Worm (Caenorhabditis elegans) whole organism, L2 larva: ENCODE results near the gene nrf-6.

Source experiments
- F13H6.1 ChIP-seq: sonication (generic microtip); optimal IDR thresholded peaks from 2 replicates; lab custom pipeline; 2016; ENCODE audit warnings: missing genetic modification characterization, missing compliant biosample characterization
- R02D3.7 ChIP-seq: fragments of 150-350 bp; optimal IDR thresholded peaks from 2 replicates; lab custom pipeline; 2014; ENCODE audit warnings: missing biosample characterization, missing genetic modification characterization
- Y55F3AM.14 ChIP-seq: fragments of 200-800 bp; sonication (Bioruptor generic); optimal IDR thresholded peaks from 2 replicates; lab custom pipeline; 2018; ENCODE audit warnings: mild to moderate bottlenecking, missing genetic modification characterization, missing compliant biosample characterization
- alr-1 ChIP-seq: fragments of 150-350 bp; optimal IDR thresholded peaks from 2 replicates; lab custom pipeline; 2014; ENCODE audit warnings: missing biosample characterization, missing genetic modification characterization
- ama-1 ChIP-seq: fragments of 150-350 bp; optimal IDR thresholded peaks from 2 replicates; lab custom pipeline; 2018; ENCODE audit warnings: inconsistent platforms
- blmp-1 ChIP-seq: sonication (generic microtip); optimal IDR thresholded peaks from 2 replicates; lab custom pipeline; 2017; ENCODE audit warnings: missing genetic modification characterization, mild to moderate bottlenecking, missing compliant biosample characterization, antibody characterized with exemption, moderate library complexity; ENCODE audit not compliant: insufficient read depth
- crh-2 ChIP-seq: sonication (generic microtip); optimal IDR thresholded peaks from 2 replicates; lab custom pipeline; 2017; ENCODE audit warnings: missing biosample characterization, missing genetic modification characterization
- dmd-4 ChIP-seq: sonication (generic microtip); optimal IDR thresholded peaks from 2 replicates; lab custom pipeline; 2017; ENCODE audit warnings: missing biosample characterization, missing genetic modification characterization
- egl-27 ChIP-seq: sonication (generic microtip); optimal IDR thresholded peaks from 3 replicates; lab custom pipeline; 2017; ENCODE audit warnings: missing biosample characterization, missing genetic modification reagents, missing genetic modification characterization
- elt-1 ChIP-seq: fragments of 150-350 bp; optimal IDR thresholded peaks from 2 replicates; lab custom pipeline; 2014; ENCODE audit warnings: missing biosample characterization, missing genetic modification characterization
- fos-1 ChIP-seq: fragments of 150-350 bp; optimal IDR thresholded peaks from 2 replicates; lab custom pipeline; 2014; ENCODE audit warnings: missing biosample characterization, missing genetic modification characterization
- lin-13 ChIP-seq: fragments of 150-350 bp; optimal IDR thresholded peaks from 2 replicates; lab custom pipeline; 2014; ENCODE audit warnings: missing biosample characterization, missing genetic modification reagents, missing genetic modification characterization
- lin-39 ChIP-seq: fragments of 150-350 bp; optimal IDR thresholded peaks from 2 replicates; lab custom pipeline; 2014; ENCODE audit warnings: missing biosample characterization, missing genetic modification reagents, missing genetic modification characterization
- lsy-2 ChIP-seq, 2 experiments: fragments of 150-350 bp in 1 of 2; sonication (generic microtip) in 1 of 2; optimal IDR thresholded peaks; 2 replicates each; lab custom pipeline; 2014 to 2017; ENCODE audit warnings: missing biosample characterization in 2 of 2, missing genetic modification characterization in 2 of 2
- mab-5 ChIP-seq: fragments of 150-350 bp; optimal IDR thresholded peaks from 2 replicates; lab custom pipeline; 2014; ENCODE audit warnings: missing biosample characterization, missing genetic modification characterization
- mdl-1 ChIP-seq, 2 experiments: fragments of 150-350 bp in 1 of 2; sonication (generic microtip) in 1 of 2; optimal IDR thresholded peaks; 2 replicates each; lab custom pipeline; 2017; ENCODE audit warnings: missing biosample characterization in 2 of 2, missing genetic modification characterization in 2 of 2
- nhr-10 ChIP-seq: sonication (generic microtip); optimal IDR thresholded peaks from 2 replicates; lab custom pipeline; 2017; ENCODE audit warnings: missing biosample characterization, missing genetic modification characterization
- nhr-12 ChIP-seq: fragments of 150-350 bp; optimal IDR thresholded peaks from 2 replicates; lab custom pipeline; 2014; ENCODE audit warnings: missing biosample characterization, missing genetic modification characterization
- nhr-129 ChIP-seq: fragments of 150-350 bp; optimal IDR thresholded peaks from 2 replicates; lab custom pipeline; 2014; ENCODE audit warnings: missing biosample characterization, missing genetic modification characterization
- nhr-21 ChIP-seq: fragments of 150-350 bp; optimal IDR thresholded peaks from 2 replicates; lab custom pipeline; 2014; ENCODE audit warnings: missing biosample characterization, missing genetic modification characterization
- nhr-23 ChIP-seq: fragments of 150-350 bp; optimal IDR thresholded peaks from 2 replicates; lab custom pipeline; 2014; ENCODE audit warnings: missing biosample characterization, missing genetic modification reagents, missing genetic modification characterization
- nhr-237 ChIP-seq: fragments of 150-350 bp; optimal IDR thresholded peaks from 2 replicates; lab custom pipeline; 2014; ENCODE audit warnings: missing biosample characterization, missing genetic modification characterization
- nhr-25 ChIP-seq: fragments of 150-350 bp; sonication (generic microtip); optimal IDR thresholded peaks from 3 replicates; lab custom pipeline; 2014; ENCODE audit warnings: missing biosample characterization, missing genetic modification characterization
- nhr-6 ChIP-seq: fragments of 150-350 bp; optimal IDR thresholded peaks from 2 replicates; lab custom pipeline; 2014; ENCODE audit warnings: missing biosample characterization, missing genetic modification characterization
- nhr-77 ChIP-seq: fragments of 150-350 bp; optimal IDR thresholded peaks from 2 replicates; lab custom pipeline; 2014; ENCODE audit warnings: missing biosample characterization, missing genetic modification characterization
- sma-3 ChIP-seq: sonication (generic microtip); optimal IDR thresholded peaks from 2 replicates; lab custom pipeline; 2016; ENCODE audit warnings: missing genetic modification reagents, missing genetic modification characterization, missing compliant biosample characterization
- sma-9 ChIP-seq, 2 experiments: fragments of 150-350 bp in 1 of 2; sonication (generic microtip) in 1 of 2; optimal IDR thresholded peaks; 2 replicates each; lab custom pipeline; 2014 to 2016; ENCODE audit warnings: missing genetic modification characterization in 2 of 2, mild to moderate bottlenecking in 1 of 2, missing biosample characterization in 1 of 2, missing compliant biosample characterization in 1 of 2, missing genetic modification reagents in 1 of 2, moderate library complexity in 1 of 2
- snpc-4 ChIP-seq: fragments of 150-350 bp; optimal IDR thresholded peaks from 2 replicates; lab custom pipeline; 2014; ENCODE audit warnings: missing biosample characterization, missing genetic modification characterization
- unc-55 ChIP-seq: fragments of 150-350 bp; sonication (generic microtip); optimal IDR thresholded peaks from 3 replicates; lab custom pipeline; 2014; ENCODE audit warnings: missing biosample characterization, missing genetic modification reagents, missing genetic modification characterization
- zag-1 ChIP-seq: fragments of 150-350 bp; optimal IDR thresholded peaks from 2 replicates; lab custom pipeline; 2014; ENCODE audit warnings: missing biosample characterization, missing genetic modification characterization
- ztf-4 ChIP-seq: fragments of 150-350 bp; optimal IDR thresholded peaks from 2 replicates; lab custom pipeline; 2014; ENCODE audit warnings: missing biosample characterization, missing genetic modification characterization

The nrf-6 gene

ce11 chrII:8008334-8008733 lies 24.2 kb downstream of the nrf-6 start, which contains the start of gene glna-2:
Gene glna-2, plus strand, starts transcription at chrII:8008634.
- TF ChIP-seq unc-55 (GFP tag; lab: Kevin White, UChicago) = no peak
- TF ChIP-seq zag-1 (tag; lab: Kevin White, UChicago) = no peak
- no peak for TF ChIP-seq blmp-1 (tag; lab: Kevin White, UChicago)
- TF ChIP-seq nhr-237 = no peak
- TF ChIP-seq crh-2 (tag; lab: Kevin White, UChicago) = no peak
- no peak for TF ChIP-seq alr-1 (tag; lab: Kevin White, UChicago)
- TF ChIP-seq nhr-12 (tag; lab: Kevin White, UChicago) = no peak
- TF ChIP-seq egl-27 (tag; lab: Kevin White, UChicago) = no peak
- TF ChIP-seq dmd-4 (tag; lab: Kevin White, UChicago) = no peak
- no peak for TF ChIP-seq nhr-21 (tag; lab: Kevin White, UChicago)
- TF ChIP-seq lsy-2 (tag; optimal IDR thresholded peaks at IDR 0.05; lab: Kevin White, UChicago) = no peak
- no peak for TF ChIP-seq Y55F3AM.14
- TF ChIP-seq nhr-129 = no peak
- no peak for TF ChIP-seq snpc-4 (tag; lab: Kevin White, UChicago)
- TF ChIP-seq ama-1 (lab: Kevin White, UChicago) = no peak

ce11 chrII:8006962-8007361 lies 25.5 kb downstream of the nrf-6 start:
- TF ChIP-seq sma-9 (GFP tag; optimal IDR thresholded peaks at IDR 0.05; lab: Kevin White, UChicago) (peak; percentile 54), sma-9 (tag; optimal IDR thresholded peaks at IDR 0.05; lab: Kevin White, UChicago) (no peak), fos-1 (tag; lab: Kevin White, UChicago) (peak; percentile 17), ztf-4 (tag; lab: Kevin White, UChicago) (no peak)

ce11 chrII:8004752-8005151 lies 27.8 kb downstream of the nrf-6 start:
- TF ChIP-seq fos-1 (tag; lab: Kevin White, UChicago) (peak; percentile 57), nhr-10 (no peak)

ce11 chrII:8004157-8004556 lies 28.4 kb downstream of the nrf-6 start, which contains the start of gene pgp-11:
Gene pgp-11, minus strand, starts transcription at chrII:8004257.
- TF ChIP-seq elt-1 (tag; lab: Kevin White, UChicago) = no peak
- TF ChIP-seq nhr-23 (tag; lab: Kevin White, UChicago) = no peak
- TF ChIP-seq nhr-6 (tag; lab: Kevin White, UChicago) = no peak
- TF ChIP-seq alr-1 (tag; lab: Kevin White, UChicago) = no peak
- TF ChIP-seq F13H6.1 (tag; lab: Kevin White, UChicago) = no peak
- TF ChIP-seq R02D3.7 (tag; lab: Kevin White, UChicago) = no peak
- TF ChIP-seq nhr-12 (tag; lab: Kevin White, UChicago) = no peak
- TF ChIP-seq ama-1 (lab: Kevin White, UChicago) = no peak
- TF ChIP-seq, all 48 proteins: peak for 0

- TF ChIP-seq mab-5 (tag; lab: Kevin White, UChicago) (no peak), nhr-10 (no peak), nhr-25 (tag; lab: Kevin White, UChicago) (no peak), lin-13 (GFP tag; lab: Kevin White, UChicago) (no peak), snpc-4 (tag; lab: Kevin White, UChicago) (no peak), ama-1 (lab: Kevin White, UChicago) (no peak), nhr-129 (no peak), fos-1 (tag; lab: Kevin White, UChicago) (peak; percentile 64), R02D3.7 (tag; lab: Kevin White, UChicago) (no peak), nhr-237 (no peak), egl-27 (tag; lab: Kevin White, UChicago) (no peak), sma-9 (GFP tag; optimal IDR thresholded peaks at IDR 0.05; lab: Kevin White, UChicago) (peak; percentile 61), sma-9 (tag; optimal IDR thresholded peaks at IDR 0.05; lab: Kevin White, UChicago) (no peak), mdl-1 (tag; optimal IDR thresholded peaks at IDR 0.05; lab: Kevin White, UChicago) (no peak), nhr-12 (tag; lab: Kevin White, UChicago) (no peak)
These were observed 31.1 kb downstream of the nrf-6 start for ce11 chrII:8001428-8001827.

ce11 chrII:7991279-7991678 lies 41.2 kb downstream of the nrf-6 start:
- TF ChIP-seq nhr-77 = no peak
- no peak for TF ChIP-seq sma-3 (GFP tag; lab: Kevin White, UChicago)
- TF ChIP-seq nhr-23 (tag; lab: Kevin White, UChicago) = no peak
- no peak for TF ChIP-seq lin-39
- no peak for TF ChIP-seq sma-9 (GFP tag; optimal IDR thresholded peaks at IDR 0.05; lab: Kevin White, UChicago)
- TF ChIP-seq sma-9 (tag; optimal IDR thresholded peaks at IDR 0.05; lab: Kevin White, UChicago) = no peak
